Fruit fly (Drosophila melanogaster) whole organism, embryonic: Measurements from ENCODE around the gene Cpr65Au.

Experiments
- ATbp ChIP-seq: fragments of 200-800 bp; sonication (Bioruptor generic); optimal IDR thresholded peaks from 2 replicates; lab custom pipeline; 2017; ENCODE audit warnings: missing biosample characterization, mild to moderate bottlenecking, missing genetic modification characterization, missing genetic modification reagents
- CG10431 ChIP-seq: fragments of 200-800 bp; sonication (Bioruptor generic); optimal IDR thresholded peaks from 3 replicates; lab custom pipeline; 2018; ENCODE audit warnings: missing biosample characterization, mild to moderate bottlenecking, missing genetic modification characterization
- CG10565 ChIP-seq: fragments of 200-800 bp; sonication (Bioruptor generic); optimal IDR thresholded peaks from 3 replicates; lab custom pipeline; 2016; ENCODE audit warnings: missing biosample characterization, mild to moderate bottlenecking, missing genetic modification characterization
- CG12236 ChIP-seq: fragments of 200-800 bp; sonication (Bioruptor generic); optimal IDR thresholded peaks from 2 replicates; lab custom pipeline; 2016; ENCODE audit warnings: missing biosample characterization, missing genetic modification characterization
- CG15514 ChIP-seq: fragments of 200-800 bp; sonication (Bioruptor generic); optimal IDR thresholded peaks from 3 replicates; lab custom pipeline; 2017; ENCODE audit warnings: missing biosample characterization, missing genetic modification characterization, mild to moderate bottlenecking, moderate library complexity, missing genetic modification reagents
- CG1647 ChIP-seq: fragments of 200-800 bp; sonication (Bioruptor generic); optimal IDR thresholded peaks from 3 replicates; lab custom pipeline; 2016; ENCODE audit warnings: missing biosample characterization, missing genetic modification characterization
- CG16779 ChIP-seq: fragments of 200-800 bp; sonication (Bioruptor generic); IDR thresholded peaks from 2 replicates; pipeline ENCODE4 v1.3.6; 2022; ENCODE audit warnings: missing biosample characterization, missing genetic modification characterization
- CG17361 ChIP-seq: fragments of 200-800 bp; sonication (Bioruptor generic); IDR thresholded peaks from 3 replicates; pipeline ENCODE4 v1.3.6; 2022; ENCODE audit warnings: missing biosample characterization, missing genetic modification characterization
- CG17912 ChIP-seq: fragments of 200-800 bp; sonication (Bioruptor generic); optimal IDR thresholded peaks from 2 replicates; lab custom pipeline; 2018; ENCODE audit warnings: missing biosample characterization, mild to moderate bottlenecking, missing genetic modification characterization
- CG1832 ChIP-seq: fragments of 200-800 bp; sonication (Bioruptor generic); optimal IDR thresholded peaks from 2 replicates; lab custom pipeline; 2017; ENCODE audit warnings: missing biosample characterization, mild to moderate bottlenecking, missing genetic modification characterization, inconsistent platforms
- CG2678 ChIP-seq: fragments of 200-800 bp; sonication (Bioruptor generic); optimal IDR thresholded peaks from 3 replicates; lab custom pipeline; 2019; ENCODE audit warnings: missing biosample characterization, mild to moderate bottlenecking, missing genetic modification characterization, moderate library complexity
- CG34224 ChIP-seq: fragments of 200-800 bp; sonication (Bioruptor generic); IDR thresholded peaks from 3 replicates; pipeline ENCODE4 v1.3.6; 2022; ENCODE audit warnings: missing biosample characterization, missing genetic modification characterization; ENCODE audit not compliant: partially characterized antibody
- CG3726 ChIP-seq: fragments of 200-800 bp; sonication (Bioruptor generic); IDR thresholded peaks from 3 replicates; pipeline ENCODE4, ENCODE4 v1.3.6; 2022; ENCODE audit warnings: missing biosample characterization, missing genetic modification characterization
- CG4424 ChIP-seq: fragments of 200-800 bp; sonication (Bioruptor generic); optimal IDR thresholded peaks from 3 replicates; lab custom pipeline; 2016; ENCODE audit warnings: missing biosample characterization, missing genetic modification characterization
- CG6254 ChIP-seq: fragments of 200-800 bp; sonication (Bioruptor generic); optimal IDR thresholded peaks from 3 replicates; lab custom pipeline; 2017; ENCODE audit warnings: mild to moderate bottlenecking, missing biosample characterization, missing genetic modification reagents, missing genetic modification characterization
- CG6765 ChIP-seq: fragments of 200-800 bp; sonication (Bioruptor generic); optimal IDR thresholded peaks from 3 replicates; lab custom pipeline; 2017; ENCODE audit warnings: missing biosample characterization, mild to moderate bottlenecking, missing genetic modification characterization
- CG9609 ChIP-seq: fragments of 200-800 bp; sonication (Bioruptor generic); optimal IDR thresholded peaks from 3 replicates; lab custom pipeline; 2016; ENCODE audit warnings: missing biosample characterization, missing genetic modification characterization
- CG9876 ChIP-seq: fragments of 200-800 bp; sonication (Bioruptor generic); optimal IDR thresholded peaks from 2 replicates; lab custom pipeline; 2016; ENCODE audit warnings: missing biosample characterization, missing genetic modification characterization
- CrebB ChIP-seq: fragments of 200-800 bp; sonication (Bioruptor generic); optimal IDR thresholded peaks from 3 replicates; lab custom pipeline; 2018; ENCODE audit warnings: missing biosample characterization, mild to moderate bottlenecking, missing genetic modification characterization
- Dfd ChIP-seq, 2 experiments: fragments of >200 bp; optimal IDR thresholded peaks; 2 replicates each; lab custom pipeline; 2017; ENCODE audit warnings: missing biosample characterization in 2 of 2, missing genetic modification characterization in 2 of 2
- HLH4C ChIP-seq: fragments of 200-800 bp; sonication (Bioruptor generic); IDR thresholded peaks from 3 replicates; pipeline ENCODE4 v1.3.6; 2022; ENCODE audit warnings: missing biosample characterization, missing genetic modification characterization; ENCODE audit not compliant: partially characterized antibody
- HLH54F ChIP-seq: fragments of 200-800 bp; sonication (Bioruptor generic); optimal IDR thresholded peaks from 3 replicates; lab custom pipeline; 2016; ENCODE audit warnings: missing biosample characterization, missing genetic modification characterization
- Hr3 ChIP-seq: fragments of 200-800 bp; sonication (Bioruptor generic); optimal IDR thresholded peaks from 3 replicates; lab custom pipeline; 2016; ENCODE audit warnings: missing biosample characterization, missing genetic modification characterization
- NC2β ChIP-seq: fragments of 200-800 bp; sonication (Bioruptor generic); optimal IDR thresholded peaks from 2 replicates; lab custom pipeline; 2016; ENCODE audit warnings: missing biosample characterization, missing genetic modification characterization
- Spps ChIP-seq: fragments of 200-800 bp; sonication (Bioruptor generic); optimal IDR thresholded peaks from 2 replicates; lab custom pipeline; 2018; ENCODE audit warnings: missing biosample characterization, mild to moderate bottlenecking, missing genetic modification characterization
- Sry-δ ChIP-seq: fragments of 200-800 bp; sonication (Bioruptor generic); optimal IDR thresholded peaks from 2 replicates; lab custom pipeline; 2016; ENCODE audit warnings: missing biosample characterization, missing genetic modification characterization
- Taf1 ChIP-seq: fragments of 200-800 bp; sonication (Bioruptor generic); IDR thresholded peaks from 2 replicates; pipeline ENCODE4 v1.3.6; 2022; ENCODE audit warnings: missing biosample characterization, missing genetic modification characterization
- Xrp1 ChIP-seq: fragments of 200-800 bp; sonication (Bioruptor generic); IDR thresholded peaks from 2 replicates; pipeline ENCODE4 v1.3.6; 2022; ENCODE audit warnings: missing biosample characterization, missing genetic modification characterization
- ap ChIP-seq: fragments of 200-800 bp; sonication (Bioruptor generic); IDR thresholded peaks from 2 replicates; pipeline ENCODE4 v1.3.6; 2022; ENCODE audit warnings: missing biosample characterization, missing genetic modification characterization
- bbx ChIP-seq: fragments of 200-800 bp; sonication (Bioruptor generic); IDR thresholded peaks from 2 replicates; pipeline ENCODE4 v1.3.6; 2022; ENCODE audit warnings: missing biosample characterization, missing genetic modification characterization; ENCODE audit not compliant: partially characterized antibody
- bsh ChIP-seq, 2 experiments: fragments of 200-800 bp; sonication (Bioruptor generic); optimal IDR thresholded peaks; 2 replicates each; lab custom pipeline; 2017 to 2018; ENCODE audit warnings: mild to moderate bottlenecking in 2 of 2, missing biosample characterization in 2 of 2, missing genetic modification characterization in 2 of 2, moderate library complexity in 1 of 2
- cad ChIP-seq: fragments of >200 bp; optimal IDR thresholded peaks from 2 replicates; lab custom pipeline; 2017; ENCODE audit warnings: missing biosample characterization, missing genetic modification characterization
- crp ChIP-seq, 2 experiments: fragments of 200-800 bp; sonication (Bioruptor generic); optimal IDR thresholded peaks; 2 replicates in 1 of 2; 3 replicates in 1 of 2; lab custom pipeline; 2017; ENCODE audit warnings: missing biosample characterization in 2 of 2, missing genetic modification characterization in 2 of 2, mild to moderate bottlenecking in 1 of 2, moderate library complexity in 1 of 2
- dimm ChIP-seq: fragments of 200-800 bp; sonication (Bioruptor generic); IDR thresholded peaks from 2 replicates; pipeline ENCODE4 v1.3.6; 2022; ENCODE audit warnings: missing biosample characterization, missing genetic modification characterization
- dmrt11E ChIP-seq: fragments of 200-800 bp; sonication (Bioruptor generic); optimal IDR thresholded peaks from 3 replicates; lab custom pipeline; 2018; ENCODE audit warnings: missing biosample characterization, mild to moderate bottlenecking, missing genetic modification characterization, moderate library complexity
- gce ChIP-seq: fragments of 200-800 bp; sonication (Bioruptor generic); IDR thresholded peaks from 3 replicates; pipeline ENCODE4 v1.3.6; 2022; ENCODE audit warnings: missing biosample characterization, missing genetic modification characterization
- gsb-n ChIP-seq: fragments of 200-800 bp; sonication (Bioruptor generic); optimal IDR thresholded peaks from 3 replicates; lab custom pipeline; 2018; ENCODE audit warnings: missing biosample characterization, mild to moderate bottlenecking, missing genetic modification characterization
- ind ChIP-seq: fragments of 200-800 bp; sonication (Bioruptor generic); optimal IDR thresholded peaks from 3 replicates; lab custom pipeline; 2016; ENCODE audit warnings: missing biosample characterization, missing genetic modification characterization
- insv ChIP-seq, 2 experiments: fragments of 200-800 bp; sonication (Bioruptor generic); optimal IDR thresholded peaks; 3 replicates each; lab custom pipeline; 2016 to 2018; ENCODE audit warnings: missing biosample characterization in 2 of 2, missing genetic modification characterization in 2 of 2
- jing ChIP-seq: fragments of 200-800 bp; sonication (Bioruptor generic); optimal IDR thresholded peaks from 2 replicates; lab custom pipeline; 2018; ENCODE audit warnings: missing biosample characterization, mild to moderate bottlenecking, missing genetic modification characterization
- kah ChIP-seq: fragments of 200-800 bp; sonication (Bioruptor generic); optimal IDR thresholded peaks from 2 replicates; lab custom pipeline; 2018; ENCODE audit warnings: missing biosample characterization, mild to moderate bottlenecking, missing genetic modification characterization
- lola ChIP-seq, 3 experiments: fragments of >200 bp in 2 of 3; fragments of 200-800 bp in 1 of 3; sonication (Bioruptor generic) in 1 of 3; optimal IDR thresholded peaks; 2 replicates each; lab custom pipeline; 2017 to 2019; ENCODE audit warnings: missing biosample characterization in 3 of 3, missing genetic modification characterization in 3 of 3, mild to moderate bottlenecking in 1 of 3, moderate library complexity in 1 of 3
- luna ChIP-seq: fragments of 200-800 bp; sonication (Bioruptor generic); optimal IDR thresholded peaks from 2 replicates; lab custom pipeline; 2016; ENCODE audit warnings: missing biosample characterization, missing genetic modification characterization
- nmo ChIP-seq: fragments of 200-800 bp; sonication (Bioruptor generic); optimal IDR thresholded peaks from 2 replicates; lab custom pipeline; 2018; ENCODE audit warnings: missing biosample characterization, mild to moderate bottlenecking, missing genetic modification characterization, moderate library complexity
- sim ChIP-seq: fragments of 200-800 bp; sonication (Bioruptor generic); IDR thresholded peaks from 2 replicates; pipeline ENCODE4 v1.3.6; 2022; ENCODE audit warnings: missing biosample characterization, missing genetic modification characterization
- slp2 ChIP-seq: fragments of 200-800 bp; sonication (Bioruptor generic); optimal IDR thresholded peaks from 2 replicates; lab custom pipeline; 2016; ENCODE audit warnings: missing biosample characterization, missing genetic modification characterization
- stwl ChIP-seq: fragments of 200-800 bp; sonication (Bioruptor generic); optimal IDR thresholded peaks from 3 replicates; lab custom pipeline; 2018; ENCODE audit warnings: missing biosample characterization, mild to moderate bottlenecking, missing genetic modification characterization, moderate library complexity
- ttk ChIP-seq: fragments of 200-800 bp; sonication (Bioruptor generic); IDR thresholded peaks from 2 replicates; pipeline ENCODE4 v2.1.2; 2022; ENCODE audit warnings: missing biosample characterization, missing genetic modification characterization
- vvl ChIP-seq: fragments of 200-800 bp; sonication (Bioruptor generic); IDR thresholded peaks from 2 replicates; pipeline ENCODE4 v1.3.6; 2022; ENCODE audit warnings: missing biosample characterization, missing genetic modification characterization
- zfh1 ChIP-seq: fragments of 200-800 bp; sonication (Bioruptor generic); IDR thresholded peaks from 3 replicates; pipeline ENCODE4 v1.3.6; 2022; ENCODE audit warnings: missing biosample characterization, missing genetic modification characterization

Cpr65Au gene

dm6 chr3L:6157327-6158032, 25.6 kb upstream of the Cpr65Au start, which contains the start of gene CG13297 (continued):
- TF ChIP-seq CG17912 (GFP tag; lab: Kevin White, UChicago) = no peak
- TF ChIP-seq slp2 (GFP tag; lab: Kevin White, UChicago) = no peak
- TF ChIP-seq ap (GFP tag; lab: Robert Waterston, UW) = 0 out of 2 replicates have a peak, but pooled peaks have one; percentile 14
- TF ChIP-seq ind (GFP tag; lab: Kevin White, UChicago) = peak; percentile 45
- no peak for TF ChIP-seq kah (GFP tag; lab: Kevin White, UChicago)
- no peak for TF ChIP-seq CG15514
- TF ChIP-seq lola (GFP tag; optimal IDR thresholded peaks at IDR 0.05; lab: Kevin White, UChicago) = no peak
- no peak for TF ChIP-seq Sry-δ (GFP tag; lab: Kevin White, UChicago)
- no peak for TF ChIP-seq gce
- TF ChIP-seq CG10565 (GFP tag; lab: Kevin White, UChicago) = no peak
- no peak for TF ChIP-seq CG16779 (GFP tag; lab: Robert Waterston, UW)
- no peak for TF ChIP-seq luna (GFP tag; lab: Kevin White, UChicago)
- TF ChIP-seq Xrp1 (GFP tag; lab: Robert Waterston, UW) = peak; percentile 33; the same call in 1 of the 2 replicates
- no peak for TF ChIP-seq Taf1 (GFP tag; lab: Robert Waterston, UW)
- no peak for TF ChIP-seq CG12236 (GFP tag; lab: Kevin White, UChicago)
- peak; percentile 39; the same call in 1 of the 2 replicates for TF ChIP-seq ttk (GFP tag; lab: Robert Waterston, UW)
- TF ChIP-seq bbx = no peak
- no peak for TF ChIP-seq insv (GFP tag; optimal IDR thresholded peaks at IDR 0.05; lab: Kevin White, UChicago)
- TF ChIP-seq gsb-n (tag; lab: Kevin White, UChicago) = peak; percentile 17
- TF ChIP-seq NC2β (GFP tag; lab: Kevin White, UChicago) = no peak
- TF ChIP-seq CG34224 (GFP tag; lab: Robert Waterston, UW) = no peak
- peak; percentile 54 for TF ChIP-seq ATbp (GFP tag; lab: Kevin White, UChicago)
- TF ChIP-seq zfh1 (GFP tag; lab: Robert Waterston, UW) = 0 out of 3 replicates have a peak, but pooled peaks have one; percentile 32
- TF ChIP-seq dmrt11E (tag; lab: Kevin White, UChicago) = no peak
- TF ChIP-seq stwl (tag; lab: Kevin White, UChicago) = no peak
- no peak for TF ChIP-seq sim (GFP tag; lab: Robert Waterston, UW)
- peak; percentile 12 for TF ChIP-seq CG6254 (GFP tag; lab: Kevin White, UChicago)
- peak; percentile 66 for TF ChIP-seq vvl (GFP tag; lab: Robert Waterston, UW)
- no peak for TF ChIP-seq crp (GFP tag; optimal IDR thresholded peaks at IDR 0.05; lab: Kevin White, UChicago)
- TF ChIP-seq dimm (GFP tag; lab: Robert Waterston, UW) = no peak
- TF ChIP-seq CG10431 = no peak
- TF ChIP-seq CG1832 (GFP tag; lab: Kevin White, UChicago) = no peak
- no peak for TF ChIP-seq cad (GFP tag; lab: Kevin White, UChicago)
- peak; percentile 10 for TF ChIP-seq Hr3 (GFP tag; lab: Kevin White, UChicago)
- no peak for TF ChIP-seq CG1647 (GFP tag; lab: Kevin White, UChicago)
- no peak for TF ChIP-seq CG6765
- TF ChIP-seq CG2678 = peak; percentile 79
- no peak for TF ChIP-seq bsh (GFP tag; optimal IDR thresholded peaks at IDR 0.05; lab: Kevin White, UChicago)
- no peak for TF ChIP-seq HLH4C (GFP tag; lab: Robert Waterston, UW)
- TF ChIP-seq Spps = peak; percentile 5
- TF ChIP-seq CrebB (tag; lab: Kevin White, UChicago) = no peak
- TF ChIP-seq Dfd (GFP tag; optimal IDR thresholded peaks at IDR 0.05; lab: Kevin White, UChicago) = no peak
- no peak for TF ChIP-seq CG9876 (GFP tag; lab: Kevin White, UChicago)
- TF ChIP-seq CG9609 = no peak
- no peak for TF ChIP-seq CG3726
- peak; percentile 66 for TF ChIP-seq nmo
- peak; percentile 38 for TF ChIP-seq jing
- TF ChIP-seq CG4424 (GFP tag; lab: Kevin White, UChicago) = peak; percentile 41
- TF ChIP-seq CG17361 (GFP tag; lab: Robert Waterston, UW) = peak; percentile 73
- TF ChIP-seq HLH54F = no peak
